Fruit fly (Drosophila melanogaster) whole organism, embryonic: ENCODE results near the gene AIMP2.
A peak's percentile ranks its signal among the peaks of the same experiment; 100 is the strongest.

Experiments used
- Adf1 ChIP-seq: fragments of 200-800 bp; sonication (Bioruptor generic); IDR thresholded peaks from 2 replicates; pipeline ENCODE4 v1.3.6; 2022; ENCODE audit warnings: missing biosample characterization, missing genetic modification characterization
- CG10267 ChIP-seq: fragments of 200-800 bp; sonication (Bioruptor generic); optimal IDR thresholded peaks from 2 replicates; lab custom pipeline; 2018; ENCODE audit warnings: missing biosample characterization, mild to moderate bottlenecking, missing genetic modification characterization, moderate library complexity
- CG10366 ChIP-seq: fragments of 200-800 bp; sonication (Bioruptor generic); IDR thresholded peaks from 2 replicates; pipeline ENCODE4 v1.3.6; 2022; ENCODE audit warnings: missing biosample characterization, missing genetic modification characterization
- CG10565 ChIP-seq: fragments of 200-800 bp; sonication (Bioruptor generic); optimal IDR thresholded peaks from 3 replicates; lab custom pipeline; 2016; ENCODE audit warnings: missing biosample characterization, mild to moderate bottlenecking, missing genetic modification characterization
- CG10959 ChIP-seq: fragments of 200-800 bp; sonication (Bioruptor generic); IDR thresholded peaks from 2 replicates; pipeline ENCODE4 v1.3.6; 2022; ENCODE audit warnings: missing biosample characterization, missing genetic modification characterization
- CG11085 ChIP-seq: fragments of 200-800 bp; sonication (Bioruptor generic); IDR thresholded peaks from 2 replicates; pipeline ENCODE4 v1.3.6; 2022; ENCODE audit warnings: missing biosample characterization, missing genetic modification characterization
- CG13123 ChIP-seq: fragments of 200-800 bp; sonication (Bioruptor generic); optimal IDR thresholded peaks from 2 replicates; lab custom pipeline; 2016; ENCODE audit warnings: missing biosample characterization, missing genetic modification characterization
- CG13894 ChIP-seq: fragments of 200-800 bp; sonication (Bioruptor generic); optimal IDR thresholded peaks from 3 replicates; lab custom pipeline; 2018; ENCODE audit warnings: missing biosample characterization, mild to moderate bottlenecking, missing genetic modification characterization, moderate library complexity
- CG15514 ChIP-seq: fragments of 200-800 bp; sonication (Bioruptor generic); optimal IDR thresholded peaks from 3 replicates; lab custom pipeline; 2017; ENCODE audit warnings: missing biosample characterization, missing genetic modification characterization, mild to moderate bottlenecking, moderate library complexity, missing genetic modification reagents
- CG1603 ChIP-seq: fragments of 200-800 bp; sonication (Bioruptor generic); optimal IDR thresholded peaks from 2 replicates; lab custom pipeline; 2019; ENCODE audit warnings: missing biosample characterization, mild to moderate bottlenecking, missing genetic modification characterization, moderate library complexity
- CG16863 ChIP-seq: fragments of 200-800 bp; sonication (Bioruptor generic); optimal IDR thresholded peaks from 3 replicates; lab custom pipeline; 2016; ENCODE audit warnings: missing biosample characterization, missing genetic modification characterization
- CG17328 ChIP-seq: fragments of 200-800 bp; sonication (Bioruptor generic); IDR thresholded peaks from 2 replicates; pipeline ENCODE4 v1.3.6; 2022; ENCODE audit warnings: missing biosample characterization, missing genetic modification characterization
- CG17829 ChIP-seq: fragments of 200-800 bp; optimal IDR thresholded peaks from 2 replicates; lab custom pipeline; 2019; ENCODE audit warnings: missing biosample characterization, mild to moderate bottlenecking, missing genetic modification characterization, moderate library complexity
- CG2712 ChIP-seq: fragments of 200-800 bp; optimal IDR thresholded peaks from 3 replicates; lab custom pipeline; 2019; ENCODE audit warnings: missing biosample characterization, mild to moderate bottlenecking, missing genetic modification characterization, moderate library complexity
- CG32767 ChIP-seq: fragments of 200-800 bp; sonication (Bioruptor generic); IDR thresholded peaks from 2 replicates; pipeline ENCODE4 v1.3.6; 2022; ENCODE audit warnings: missing biosample characterization, missing genetic modification characterization
- CG4404 ChIP-seq: fragments of 200-800 bp; sonication (Bioruptor generic); IDR thresholded peaks from 2 replicates; pipeline ENCODE4 v1.3.6; 2022; ENCODE audit warnings: missing biosample characterization, missing genetic modification characterization
- CG4424 ChIP-seq: fragments of 200-800 bp; sonication (Bioruptor generic); optimal IDR thresholded peaks from 3 replicates; lab custom pipeline; 2016; ENCODE audit warnings: missing biosample characterization, missing genetic modification characterization
- CG4617 ChIP-seq: fragments of 200-800 bp; sonication (Bioruptor generic); optimal IDR thresholded peaks from 3 replicates; lab custom pipeline; 2016; ENCODE audit warnings: missing biosample characterization, missing genetic modification characterization, borderline replicate concordance
- CG6683 ChIP-seq: fragments of 200-800 bp; sonication (Bioruptor generic); optimal IDR thresholded peaks from 2 replicates; lab custom pipeline; 2017; ENCODE audit warnings: missing biosample characterization, mild to moderate bottlenecking, missing genetic modification characterization, missing genetic modification reagents
- CG7786 ChIP-seq: fragments of 200-800 bp; sonication (Bioruptor generic); optimal IDR thresholded peaks from 2 replicates; lab custom pipeline; 2016; ENCODE audit warnings: missing biosample characterization, missing genetic modification characterization
- CG8924 ChIP-seq: fragments of 200-800 bp; optimal IDR thresholded peaks from 3 replicates; lab custom pipeline; 2019; ENCODE audit warnings: missing biosample characterization, mild to moderate bottlenecking, missing genetic modification characterization, moderate library complexity
- D19B ChIP-seq: fragments of 200-800 bp; sonication (Bioruptor generic); optimal IDR thresholded peaks from 2 replicates; lab custom pipeline; 2017; ENCODE audit warnings: missing biosample characterization, mild to moderate bottlenecking, missing genetic modification characterization
- Fer3 ChIP-seq: fragments of 200-800 bp; sonication (Bioruptor generic); optimal IDR thresholded peaks from 2 replicates; lab custom pipeline; 2018; ENCODE audit warnings: missing biosample characterization, mild to moderate bottlenecking, missing genetic modification characterization, moderate library complexity
- GATAe ChIP-seq: fragments of 200-800 bp; sonication (Bioruptor generic); conservative IDR thresholded peaks from 2 replicates; pipeline ENCODE4 v1.3.6; 2022; ENCODE audit warnings: missing biosample characterization, missing genetic modification characterization
- HLH3B ChIP-seq: fragments of 200-800 bp; sonication (Bioruptor generic); IDR thresholded peaks from 2 replicates; pipeline ENCODE4 v1.3.6; 2022; ENCODE audit warnings: missing biosample characterization, missing genetic modification characterization
- Hr39 ChIP-seq: fragments of >200 bp; optimal IDR thresholded peaks from 2 replicates; lab custom pipeline; 2017
- Hr78 ChIP-seq, 2 experiments: fragments of 200-800 bp in 1 of 2; fragments of >200 bp in 1 of 2; sonication (Bioruptor generic) in 1 of 2; optimal IDR thresholded peaks; 2 replicates each; lab custom pipeline; 2017 to 2019; ENCODE audit warnings: missing biosample characterization in 2 of 2, missing genetic modification characterization in 2 of 2, mild to moderate bottlenecking in 1 of 2, moderate library complexity in 1 of 2
- MESR4 ChIP-seq: fragments of 200-800 bp; sonication (Bioruptor generic); optimal IDR thresholded peaks from 2 replicates; lab custom pipeline; 2018; ENCODE audit warnings: missing biosample characterization, mild to moderate bottlenecking, missing genetic modification characterization, moderate library complexity
- Neu2 ChIP-seq: fragments of 200-800 bp; sonication (Bioruptor generic); optimal IDR thresholded peaks from 3 replicates; lab custom pipeline; 2016; ENCODE audit warnings: missing biosample characterization, missing genetic modification characterization, borderline replicate concordance
- Oaz ChIP-seq: fragments of 200-800 bp; sonication (Bioruptor generic); IDR thresholded peaks from 2 replicates; pipeline ENCODE4 v1.3.6; 2022; ENCODE audit warnings: missing biosample characterization, missing genetic modification characterization
- PHDP ChIP-seq: fragments of 200-800 bp; sonication (Bioruptor generic); optimal IDR thresholded peaks from 3 replicates; lab custom pipeline; 2018; ENCODE audit warnings: missing biosample characterization, mild to moderate bottlenecking, missing genetic modification characterization, moderate library complexity
- ato ChIP-seq: fragments of 200-800 bp; sonication (Bioruptor generic); IDR thresholded peaks from 2 replicates; pipeline ENCODE4 v1.3.6; 2022; ENCODE audit warnings: missing biosample characterization, missing genetic modification characterization; ENCODE audit not compliant: partially characterized antibody
- bbx ChIP-seq: fragments of 200-800 bp; sonication (Bioruptor generic); IDR thresholded peaks from 2 replicates; pipeline ENCODE4 v1.3.6; 2022; ENCODE audit warnings: missing biosample characterization, missing genetic modification characterization; ENCODE audit not compliant: partially characterized antibody
- cas ChIP-seq: fragments of 200-800 bp; sonication (Bioruptor generic); IDR thresholded peaks from 2 replicates; pipeline ENCODE4 v1.3.6; 2022; ENCODE audit warnings: missing biosample characterization, missing genetic modification characterization
- chinmo ChIP-seq: fragments of 200-800 bp; sonication (Bioruptor generic); IDR thresholded peaks from 4 replicates; pipeline ENCODE4 v1.3.6; 2022; ENCODE audit warnings: missing biosample characterization, missing genetic modification characterization; ENCODE audit not compliant: partially characterized antibody
- chn ChIP-seq: fragments of 200-800 bp; sonication (Bioruptor generic); optimal IDR thresholded peaks from 2 replicates; lab custom pipeline; 2016; ENCODE audit warnings: missing biosample characterization, missing genetic modification characterization
- ci ChIP-seq: fragments of 200-800 bp; sonication (Bioruptor generic); IDR thresholded peaks from 3 replicates; pipeline ENCODE4 v1.3.6; 2022; ENCODE audit warnings: missing biosample characterization, missing genetic modification characterization
- crol ChIP-seq: fragments of 200-800 bp; sonication (Bioruptor generic); IDR thresholded peaks from 2 replicates; pipeline ENCODE4 v1.3.6; 2022; ENCODE audit warnings: missing biosample characterization, missing genetic modification characterization
- esg ChIP-seq: fragments of 200-800 bp; sonication (Bioruptor generic); conservative IDR thresholded peaks from 2 replicates; pipeline ENCODE4 v1.3.6; 2022; ENCODE audit warnings: missing biosample characterization, missing genetic modification characterization
- fru ChIP-seq: fragments of >200 bp; optimal IDR thresholded peaks from 2 replicates; lab custom pipeline; 2017
- ham ChIP-seq: fragments of 200-800 bp; sonication (Bioruptor generic); IDR thresholded peaks from 2 replicates; pipeline ENCODE4 v1.3.6; 2022; ENCODE audit warnings: missing biosample characterization, missing genetic modification characterization
- hkb ChIP-seq, 2 experiments: fragments of 200-800 bp in 1 of 2; fragments of >200 bp in 1 of 2; sonication (Bioruptor generic) in 1 of 2; IDR thresholded peaks in 1 of 2; optimal IDR thresholded peaks in 1 of 2; 2 replicates each; pipeline versions ENCODE4 v1.3.6 to Lab custom; 2017 to 2022; ENCODE audit warnings: missing biosample characterization in 1 of 2, missing genetic modification characterization in 1 of 2
- lab ChIP-seq: fragments of 200-800 bp; sonication (Bioruptor generic); optimal IDR thresholded peaks from 3 replicates; lab custom pipeline; 2017; ENCODE audit warnings: missing biosample characterization, missing genetic modification characterization, mild to moderate bottlenecking, moderate library complexity, missing genetic modification reagents
- oc ChIP-seq: fragments of 200-800 bp; sonication (Bioruptor generic); optimal IDR thresholded peaks from 2 replicates; lab custom pipeline; 2018; ENCODE audit warnings: missing biosample characterization, mild to moderate bottlenecking, missing genetic modification characterization, moderate library complexity
- org-1 ChIP-seq: fragments of 200-800 bp; sonication (Bioruptor generic); optimal IDR thresholded peaks from 2 replicates; lab custom pipeline; 2017; ENCODE audit warnings: missing biosample characterization, missing genetic modification characterization
- run ChIP-seq: fragments of 200-800 bp; sonication (Bioruptor generic); optimal IDR thresholded peaks from 3 replicates; lab custom pipeline; 2018; ENCODE audit warnings: missing biosample characterization, mild to moderate bottlenecking, missing genetic modification characterization
- sim ChIP-seq: fragments of 200-800 bp; sonication (Bioruptor generic); IDR thresholded peaks from 2 replicates; pipeline ENCODE4 v1.3.6; 2022; ENCODE audit warnings: missing biosample characterization, missing genetic modification characterization
- sisA ChIP-seq: fragments of 200-800 bp; sonication (Bioruptor generic); IDR thresholded peaks from 2 replicates; pipeline ENCODE4 v1.3.6; 2022; ENCODE audit warnings: missing biosample characterization, missing genetic modification characterization
- stwl ChIP-seq: fragments of 200-800 bp; sonication (Bioruptor generic); optimal IDR thresholded peaks from 3 replicates; lab custom pipeline; 2018; ENCODE audit warnings: missing biosample characterization, mild to moderate bottlenecking, missing genetic modification characterization, moderate library complexity
- trem ChIP-seq: fragments of 200-800 bp; optimal IDR thresholded peaks from 3 replicates; lab custom pipeline; 2019; ENCODE audit warnings: missing biosample characterization, mild to moderate bottlenecking, missing genetic modification characterization, moderate library complexity
- trh ChIP-seq: fragments of 200-800 bp; sonication (Bioruptor generic); optimal IDR thresholded peaks from 2 replicates; lab custom pipeline; 2016; ENCODE audit warnings: missing biosample characterization, missing genetic modification characterization
- z ChIP-seq: fragments of 200-800 bp; sonication (Bioruptor generic); IDR thresholded peaks from 3 replicates; pipeline ENCODE4 v1.3.6; 2022; ENCODE audit warnings: missing biosample characterization, missing genetic modification characterization

AIMP2 gene

DNA sequence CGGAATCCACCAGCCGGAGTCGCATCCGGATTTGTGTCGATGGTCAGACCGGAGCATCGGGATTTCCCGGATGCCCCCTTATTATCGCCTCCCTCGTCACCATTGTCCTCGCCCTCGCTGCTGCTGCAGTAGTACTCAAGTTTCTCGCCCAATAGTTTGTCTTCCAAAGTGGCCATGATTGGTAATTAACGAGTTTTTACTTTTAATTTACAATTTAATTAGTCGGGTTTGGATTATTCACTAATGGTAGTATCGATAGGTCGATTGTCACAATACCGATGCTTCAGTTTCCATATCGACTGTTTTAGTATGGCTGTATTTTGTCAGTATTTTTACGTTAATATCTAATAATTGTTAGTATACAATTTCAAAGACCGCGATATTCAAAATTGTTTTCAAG is 26.7 kb downstream of the AIMP2 start, which contains the start of gene CG7650 (continued):
- peak; percentile 22 for TF ChIP-seq CG2712 (tag; lab: Kevin White, UChicago)
- TF ChIP-seq sim (GFP tag; lab: Robert Waterston, UW) = no peak
- TF ChIP-seq bbx (GFP tag; lab: Robert Waterston, UW) = peak; percentile 94
- no peak for TF ChIP-seq esg
- TF ChIP-seq sisA (GFP tag; lab: Robert Waterston, UW) = no peak
- no peak for TF ChIP-seq CG10565
- no peak for TF ChIP-seq CG11085
- TF ChIP-seq z (GFP tag; lab: Robert Waterston, UW) = no peak
- TF ChIP-seq D19B = no peak
- TF ChIP-seq Neu2 (GFP tag; lab: Kevin White, UChicago) = no peak
- no peak for TF ChIP-seq cas (GFP tag; lab: Robert Waterston, UW)
- no peak for TF ChIP-seq chn (GFP tag; lab: Kevin White, UChicago)
- TF ChIP-seq CG17829 (tag; lab: Kevin White, UChicago) = peak; percentile 34
- no peak for TF ChIP-seq hkb (optimal IDR thresholded peaks at IDR 0.05; lab: Kevin White, UChicago)
- TF ChIP-seq hkb (GFP tag; IDR thresholded peaks at IDR 0.05; lab: Robert Waterston, UW) = no peak
- TF ChIP-seq CG1603 (tag; lab: Kevin White, UChicago) = peak; percentile 39
- no peak for TF ChIP-seq CG4424 (GFP tag; lab: Kevin White, UChicago)
- no peak for TF ChIP-seq CG13894
- no peak for TF ChIP-seq oc (tag; lab: Kevin White, UChicago)
- peak; percentile 80 for TF ChIP-seq ato
- no peak for TF ChIP-seq ham (GFP tag; lab: Robert Waterston, UW)
- no peak for TF ChIP-seq fru (lab: Kevin White, UChicago)
- no peak for TF ChIP-seq HLH3B
- TF ChIP-seq Hr39 = no peak
- TF ChIP-seq GATAe (GFP tag; lab: Robert Waterston, UW) = no peak
- TF ChIP-seq CG15514 (GFP tag; lab: Kevin White, UChicago) = no peak
- TF ChIP-seq run (tag; lab: Kevin White, UChicago) = no peak
- TF ChIP-seq PHDP (tag; lab: Kevin White, UChicago) = no peak
- peak; percentile 74 for TF ChIP-seq CG10267 (tag; lab: Kevin White, UChicago)
- no peak for TF ChIP-seq Oaz (GFP tag; lab: Robert Waterston, UW)
- no peak for TF ChIP-seq Hr78 (GFP tag; optimal IDR thresholded peaks at IDR 0.05; lab: Kevin White, UChicago)
- no peak for TF ChIP-seq CG10959
- no peak for TF ChIP-seq Adf1 (GFP tag; lab: Robert Waterston, UW)
- TF ChIP-seq CG4617 (GFP tag; lab: Kevin White, UChicago) = peak; percentile 91
- no peak for TF ChIP-seq CG7786
- peak; percentile 87 for TF ChIP-seq MESR4
- no peak for TF ChIP-seq ci
- TF ChIP-seq CG4404 (GFP tag; lab: Robert Waterston, UW) = no peak
- peak; percentile 87; the same call in 2 of the 4 replicates for TF ChIP-seq chinmo (GFP tag; lab: Robert Waterston, UW)
- TF ChIP-seq trem (tag; lab: Kevin White, UChicago) = peak; percentile 54
- peak; percentile 72 for TF ChIP-seq stwl (tag; lab: Kevin White, UChicago)
- no peak for TF ChIP-seq CG16863 (GFP tag; lab: Kevin White, UChicago)
- TF ChIP-seq lab (GFP tag; lab: Kevin White, UChicago) = no peak
- no peak for TF ChIP-seq CG6683
- no peak for TF ChIP-seq org-1 (GFP tag; lab: Kevin White, UChicago)
- no peak for TF ChIP-seq CG8924 (tag; lab: Kevin White, UChicago)
- TF ChIP-seq Fer3 (tag; lab: Kevin White, UChicago) = no peak
- TF ChIP-seq trh (GFP tag; lab: Kevin White, UChicago) = no peak
- TF ChIP-seq CG17328 (GFP tag; lab: Robert Waterston, UW) = no peak
- no peak for TF ChIP-seq CG10366 (GFP tag; lab: Robert Waterston, UW)
- no peak for TF ChIP-seq CG13123
- no peak for TF ChIP-seq crol (GFP tag; lab: Robert Waterston, UW)
- no peak for TF ChIP-seq CG32767 (GFP tag; lab: Robert Waterston, UW)
